Worm (Caenorhabditis elegans): ENCODE measurements around the gene F13E9.11.

ce11 chrIV:10909708-10910107, 40.8 kb upstream of the F13E9.11 start, which contains the start of gene pyk-2:
- TF ChIP-seq him-1 (tag; optimal IDR thresholded peaks at IDR 0.05) (no peak), W03F9.2 (tag; optimal IDR thresholded peaks at IDR 0.05) (no peak)

Data from whole organism, L4/young adult.